Fruit fly (Drosophila melanogaster) whole organism, wandering third instar larva: ENCODE results near the gene CG7231.

Experiments used
- Abd-B ChIP-seq: fragments of >200 bp; optimal IDR thresholded peaks from 2 replicates; lab custom pipeline; 2017; ENCODE audit warnings: missing biosample characterization, missing genetic modification characterization
- CG32264 ChIP-seq: fragments of 200-800 bp; sonication (Bioruptor generic); optimal IDR thresholded peaks from 2 replicates; lab custom pipeline; 2016; ENCODE audit warnings: missing biosample characterization, missing genetic modification characterization
- CG9705 ChIP-seq: fragments of 200-800 bp; sonication (Bioruptor generic); optimal IDR thresholded peaks from 2 replicates; lab custom pipeline; 2018; ENCODE audit warnings: missing biosample characterization, mild to moderate bottlenecking, missing genetic modification characterization
- Dfd ChIP-seq: fragments of >200 bp; optimal IDR thresholded peaks from 2 replicates; lab custom pipeline; 2017; ENCODE audit warnings: missing biosample characterization, missing genetic modification characterization
- Dif ChIP-seq: fragments of 200-275, 200-300 bp; sonication (Bioruptor generic); optimal IDR thresholded peaks from 2 replicates; lab custom pipeline; 2018; ENCODE audit warnings: missing biosample characterization, missing genetic modification characterization; ENCODE audit not compliant: partially characterized antibody
- GATAd ChIP-seq: sonication (Bioruptor generic); optimal IDR thresholded peaks from 2 replicates; lab custom pipeline; 2016; ENCODE audit warnings: missing biosample characterization, missing genetic modification characterization
- HLH106 ChIP-seq: fragments of 200-800 bp; optimal IDR thresholded peaks from 3 replicates; lab custom pipeline; 2019; ENCODE audit warnings: missing biosample characterization, mild to moderate bottlenecking, missing genetic modification characterization, moderate library complexity
- Hnf4 ChIP-seq: fragments of 200-800 bp; sonication (Bioruptor generic); optimal IDR thresholded peaks from 2 replicates; lab custom pipeline; 2016; ENCODE audit warnings: missing biosample characterization, mild to moderate bottlenecking, missing genetic modification characterization
- Hr78 ChIP-seq: fragments of >200 bp; optimal IDR thresholded peaks from 2 replicates; lab custom pipeline; 2017; ENCODE audit warnings: missing biosample characterization, missing genetic modification characterization
- Hr83 ChIP-seq: fragments of 200-300 bp; sonication (Bioruptor generic); optimal IDR thresholded peaks from 2 replicates; lab custom pipeline; 2016; ENCODE audit warnings: missing biosample characterization, mild to moderate bottlenecking, missing genetic modification characterization, moderate library complexity; ENCODE audit not compliant: poor library complexity, severe bottlenecking
- Jra ChIP-seq: sonication (Bioruptor generic); optimal IDR thresholded peaks from 2 replicates; lab custom pipeline; 2016; ENCODE audit warnings: missing biosample characterization, missing genetic modification characterization
- Mio ChIP-seq: sonication (Bioruptor generic); optimal IDR thresholded peaks from 2 replicates; lab custom pipeline; 2016; ENCODE audit warnings: missing biosample characterization, missing genetic modification characterization
- Myc ChIP-seq: fragments of >200 bp; optimal IDR thresholded peaks from 2 replicates; lab custom pipeline; 2017
- N ChIP-seq: fragments of >200 bp; optimal IDR thresholded peaks from 2 replicates; lab custom pipeline; 2018; ENCODE audit warnings: missing biosample characterization, missing external identifiers, missing genetic modification characterization
- OdsH ChIP-seq: fragments of 200-800 bp; sonication (Bioruptor generic); optimal IDR thresholded peaks from 2 replicates; lab custom pipeline; 2016; ENCODE audit warnings: missing biosample characterization, mild to moderate bottlenecking, missing genetic modification characterization
- Rel ChIP-seq, 2 experiments: fragments of 200-800 bp; sonication (Bioruptor generic) in 1 of 2; optimal IDR thresholded peaks; 2 replicates in 1 of 2; 3 replicates in 1 of 2; lab custom pipeline; 2016 to 2019; ENCODE audit warnings: mild to moderate bottlenecking in 2 of 2, missing biosample characterization in 2 of 2, missing genetic modification characterization in 2 of 2, moderate library complexity in 1 of 2
- Sp1 ChIP-seq: fragments of 200-800 bp; sonication (Bioruptor generic); optimal IDR thresholded peaks from 3 replicates; lab custom pipeline; 2019; ENCODE audit warnings: missing biosample characterization, mild to moderate bottlenecking, missing genetic modification characterization, moderate library complexity
- Vsx2 ChIP-seq: fragments of 200-300, 225-300 bp; sonication (Bioruptor generic); optimal IDR thresholded peaks from 2 replicates; lab custom pipeline; 2018; ENCODE audit warnings: missing biosample characterization, missing genetic modification characterization; ENCODE audit not compliant: partially characterized antibody
- br ChIP-seq: fragments of 200-800 bp; sonication (Bioruptor generic); optimal IDR thresholded peaks from 2 replicates; lab custom pipeline; 2016; ENCODE audit warnings: missing biosample characterization, missing genetic modification characterization
- brk ChIP-seq: fragments of 200-800 bp; sonication (Bioruptor generic); optimal IDR thresholded peaks from 2 replicates; lab custom pipeline; 2016; ENCODE audit warnings: missing biosample characterization, mild to moderate bottlenecking, missing genetic modification characterization
- dl ChIP-seq, 2 experiments: fragments of 175-275, 200-275 bp in 1 of 2; fragments of 200-275 bp in 1 of 2; sonication (Bioruptor generic); optimal IDR thresholded peaks; lab custom pipeline; 2018; ENCODE audit warnings: mild to moderate bottlenecking in 2 of 2, missing biosample characterization in 2 of 2, missing genetic modification characterization in 2 of 2, moderate library complexity in 2 of 2; ENCODE audit not compliant: partially characterized antibody in 2 of 2, insufficient read depth in 1 of 2
- dmrt93B ChIP-seq: fragments of 200-800 bp; sonication (Bioruptor generic); optimal IDR thresholded peaks from 2 replicates; lab custom pipeline; 2018; ENCODE audit warnings: missing biosample characterization, mild to moderate bottlenecking, missing genetic modification characterization
- dsf ChIP-seq: sonication (Bioruptor generic); optimal IDR thresholded peaks from 2 replicates; lab custom pipeline; 2016; ENCODE audit warnings: missing biosample characterization, missing genetic modification characterization, borderline replicate concordance
- ey ChIP-seq: fragments of 200-800 bp; sonication (Bioruptor generic); optimal IDR thresholded peaks from 2 replicates; lab custom pipeline; 2016; ENCODE audit warnings: missing biosample characterization, missing genetic modification characterization
- foxo ChIP-seq, 2 experiments: fragments of 200-800 bp; sonication (Bioruptor generic); optimal IDR thresholded peaks; 2 replicates in 1 of 2; 3 replicates in 1 of 2; lab custom pipeline; 2016 to 2017; ENCODE audit warnings: missing biosample characterization in 2 of 2, missing genetic modification characterization in 2 of 2
- h ChIP-seq: fragments of 200-800 bp; sonication (Bioruptor generic); optimal IDR thresholded peaks from 3 replicates; lab custom pipeline; 2016; ENCODE audit warnings: missing biosample characterization, mild to moderate bottlenecking, missing genetic modification characterization
- jim ChIP-seq: fragments of 175-275, 200-325 bp; sonication (Bioruptor generic); optimal IDR thresholded peaks from 2 replicates; lab custom pipeline; 2016; ENCODE audit warnings: missing biosample characterization, mild to moderate bottlenecking, missing genetic modification characterization
- lola ChIP-seq: fragments of >200 bp; optimal IDR thresholded peaks from 2 replicates; lab custom pipeline; 2017; ENCODE audit warnings: missing biosample characterization, missing genetic modification characterization
- psq ChIP-seq: fragments of 200-800 bp; sonication (Bioruptor generic); optimal IDR thresholded peaks from 3 replicates; lab custom pipeline; 2017; ENCODE audit warnings: missing biosample characterization, mild to moderate bottlenecking, missing genetic modification characterization, moderate library complexity
- rgr ChIP-seq: fragments of 200-800 bp; sonication (Bioruptor generic); optimal IDR thresholded peaks from 3 replicates; lab custom pipeline; 2016; ENCODE audit warnings: missing biosample characterization, mild to moderate bottlenecking, missing genetic modification characterization
- sage ChIP-seq: fragments of 200-800 bp; sonication (Bioruptor generic); optimal IDR thresholded peaks from 2 replicates; lab custom pipeline; 2016; ENCODE audit warnings: missing biosample characterization, mild to moderate bottlenecking, missing genetic modification characterization
- sv ChIP-seq: fragments of 200-800 bp; sonication (Bioruptor generic); optimal IDR thresholded peaks from 3 replicates; lab custom pipeline; 2016; ENCODE audit warnings: missing biosample characterization, missing genetic modification characterization
- tai ChIP-seq: sonication (Bioruptor generic); optimal IDR thresholded peaks from 2 replicates; lab custom pipeline; 2016; ENCODE audit warnings: missing biosample characterization, missing genetic modification characterization
- usp ChIP-seq: fragments of >200 bp; optimal IDR thresholded peaks from 2 replicates; lab custom pipeline; 2017; ENCODE audit warnings: missing biosample characterization, missing genetic modification characterization
- woc ChIP-seq: sonication (Bioruptor generic); optimal IDR thresholded peaks from 2 replicates; lab custom pipeline; 2016; ENCODE audit warnings: missing biosample characterization, mild to moderate bottlenecking, missing genetic modification characterization

The CG7231 gene

DNA sequence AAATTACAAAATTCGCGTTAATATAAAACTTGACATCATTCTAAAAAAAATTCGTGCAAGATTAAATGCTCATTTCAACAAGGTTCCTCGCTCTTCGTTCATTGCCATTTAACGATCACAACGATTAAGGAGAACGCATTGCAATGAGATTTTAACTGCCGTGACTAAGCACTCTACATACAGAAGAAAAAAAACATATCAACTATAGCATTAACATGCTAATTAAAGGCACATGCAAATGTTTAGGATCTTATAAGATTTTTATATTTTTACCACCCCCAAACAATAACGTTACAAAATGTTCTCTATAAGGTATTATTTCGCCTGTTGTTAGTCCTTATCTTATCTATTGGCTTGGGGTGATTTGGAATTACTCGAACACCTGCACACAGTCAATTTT, 7.0 kb downstream of the CG7231 start:
- TF ChIP-seq foxo (GFP tag; optimal IDR thresholded peaks at IDR 0.05; lab: Kevin White, UChicago): no peak
- no peak for TF ChIP-seq Mio (GFP tag; lab: Kevin White, UChicago)
- TF ChIP-seq GATAd (GFP tag; lab: Kevin White, UChicago): no peak
- no peak for TF ChIP-seq tai
- TF ChIP-seq dl (GFP tag; optimal IDR thresholded peaks at IDR 0.05; lab: Kevin White, UChicago; ENCODE audit: insufficient read depth in 1 of 2, partially characterized antibody in 2 of 2): no peak
- TF ChIP-seq Jra (GFP tag; lab: Kevin White, UChicago): no peak
- TF ChIP-seq Rel (GFP tag; optimal IDR thresholded peaks at IDR 0.05; lab: Kevin White, UChicago): no peak
- TF ChIP-seq Rel (tag; optimal IDR thresholded peaks at IDR 0.05; lab: Kevin White, UChicago): no peak
- TF ChIP-seq dsf: no peak
- no peak for TF ChIP-seq N (GFP tag; lab: Kevin White, UChicago)

DNA sequence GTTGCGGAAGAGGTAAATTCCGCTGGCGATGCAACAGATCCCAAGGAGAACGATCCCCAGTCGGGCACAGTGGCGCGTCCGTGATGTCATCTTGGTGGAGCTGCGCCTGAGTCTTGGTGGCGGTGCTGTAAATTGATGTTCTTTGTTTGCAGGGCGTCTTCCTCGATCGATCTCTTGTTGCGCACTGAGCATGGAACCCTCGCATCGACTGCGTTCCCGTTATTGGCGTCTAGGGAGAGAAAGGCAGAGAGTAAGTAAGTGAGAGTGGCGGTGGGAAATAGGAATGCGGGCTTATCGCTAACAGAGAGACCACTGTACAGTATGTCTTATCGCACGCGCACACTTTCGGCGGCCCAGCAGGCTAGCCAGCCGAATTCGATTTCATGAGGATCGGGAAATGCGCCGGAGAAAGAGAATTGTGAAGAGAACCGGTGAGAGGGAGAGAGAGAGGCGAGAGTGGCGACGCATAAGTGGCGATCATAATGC, 7.7 kb downstream of the CG7231 start:
- TF ChIP-seq CG32264 (GFP tag; lab: Kevin White, UChicago) (no peak), OdsH (no peak), GATAd (GFP tag; lab: Kevin White, UChicago) (no peak), h (GFP tag; lab: Kevin White, UChicago) (no peak), foxo (GFP tag; optimal IDR thresholded peaks at IDR 0.05; lab: Kevin White, UChicago) (no peak), Dfd (GFP tag; lab: Kevin White, UChicago) (no peak), Myc (lab: Kevin White, UChicago) (no peak), lola (GFP tag; lab: Kevin White, UChicago) (no peak), dl (GFP tag; optimal IDR thresholded peaks at IDR 0.05; lab: Kevin White, UChicago; ENCODE audit: insufficient read depth in 1 of 2, partially characterized antibody in 2 of 2) (peak; percentile 26 to 69), Mio (GFP tag; lab: Kevin White, UChicago) (no peak), rgr (no peak), dsf (no peak), Hr83 (GFP tag; lab: Kevin White, UChicago) (peak; percentile 51), Sp1 (no peak), psq (GFP tag; lab: Kevin White, UChicago) (no peak), woc (no peak), Hr78 (GFP tag; lab: Kevin White, UChicago) (no peak), Dif (peak; percentile 46), Hnf4 (GFP tag; lab: Kevin White, UChicago) (no peak), HLH106 (tag; lab: Kevin White, UChicago) (peak; percentile 4), ey (GFP tag; lab: Kevin White, UChicago) (no peak), N (GFP tag; lab: Kevin White, UChicago) (no peak), Abd-B (GFP tag; lab: Kevin White, UChicago) (no peak), tai (no peak), Vsx2 (no peak), usp (GFP tag; lab: Kevin White, UChicago) (no peak)

DNA sequence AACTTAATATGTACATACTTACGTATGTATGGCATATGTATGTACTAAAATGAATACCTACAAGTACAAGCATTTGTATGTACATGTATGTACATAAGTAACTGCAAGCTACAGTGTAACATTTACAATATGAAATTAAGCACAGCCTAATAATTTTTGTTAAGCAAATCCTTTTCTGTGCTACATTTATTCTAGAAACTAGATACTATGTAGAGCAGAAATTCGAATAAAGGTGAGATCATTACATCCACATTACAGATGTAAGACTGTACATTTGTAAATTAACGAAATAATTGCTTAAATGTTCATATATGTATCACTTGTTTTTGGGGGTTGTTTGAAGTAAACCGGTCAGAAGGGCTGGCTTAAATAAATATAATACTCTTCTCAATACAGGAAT, 8.2 kb downstream of the CG7231 start:
- TF ChIP-seq CG9705 (GFP tag; lab: Kevin White, UChicago): peak; percentile 16
- TF ChIP-seq br (GFP tag; lab: Kevin White, UChicago): peak; percentile 60
- peak; percentile 78 for TF ChIP-seq OdsH
- peak; percentile 73 for TF ChIP-seq ey (GFP tag; lab: Kevin White, UChicago)
- TF ChIP-seq Mio (GFP tag; lab: Kevin White, UChicago): no peak
- TF ChIP-seq dl (GFP tag; optimal IDR thresholded peaks at IDR 0.05; lab: Kevin White, UChicago; ENCODE audit: insufficient read depth in 1 of 2, partially characterized antibody in 2 of 2): no peak
- no peak for TF ChIP-seq jim (GFP tag; lab: Kevin White, UChicago)
- peak; percentile 15 for TF ChIP-seq dmrt93B
- peak; percentile 77 for TF ChIP-seq Sp1
- TF ChIP-seq h (GFP tag; lab: Kevin White, UChicago): peak; percentile 16
- TF ChIP-seq psq (GFP tag; lab: Kevin White, UChicago): peak; percentile 52
- TF ChIP-seq sage (GFP tag; lab: Kevin White, UChicago): no peak
- peak; percentile 61 for TF ChIP-seq Hnf4 (GFP tag; lab: Kevin White, UChicago)
- TF ChIP-seq Hr78 (GFP tag; lab: Kevin White, UChicago): no peak
- peak; percentile 28 for TF ChIP-seq CG32264 (GFP tag; lab: Kevin White, UChicago)
- peak; percentile 75 for TF ChIP-seq tai
- TF ChIP-seq HLH106 (tag; lab: Kevin White, UChicago): peak; percentile 75
- TF ChIP-seq woc: peak; percentile 15
- TF ChIP-seq foxo (GFP tag; optimal IDR thresholded peaks at IDR 0.05; lab: Kevin White, UChicago): peak in 1 of 2 experiments; percentile 41
- no peak for TF ChIP-seq Myc (lab: Kevin White, UChicago)
- TF ChIP-seq sv: no peak
- TF ChIP-seq brk: peak; percentile 46
- peak; percentile 55 for TF ChIP-seq rgr
- TF ChIP-seq Rel (GFP tag; optimal IDR thresholded peaks at IDR 0.05; lab: Kevin White, UChicago): no peak
- peak; percentile 55 for TF ChIP-seq Rel (tag; optimal IDR thresholded peaks at IDR 0.05; lab: Kevin White, UChicago)
